Fruit fly (Drosophila melanogaster): ENCODE measurements around the gene CG17104.

CG17104 gene

dm6 chr2L:10665603-10666002 is 11.4 kb upstream of the CG17104 start (continued):
- TF ChIP-seq Lhr (GFP tag; optimal IDR thresholded peaks at IDR 0.05) (no peak), psq (GFP tag; optimal IDR thresholded peaks at IDR 0.05) (peak; percentile 43), CG7963 (GFP tag; IDR thresholded peaks at IDR 0.05; ENCODE audit: partially characterized antibody) (no peak), CG17802 (tag; optimal IDR thresholded peaks at IDR 0.05) (peak; percentile 43), MESR4 (GFP tag; optimal IDR thresholded peaks at IDR 0.05) (no peak), CG1792 (GFP tag; optimal IDR thresholded peaks at IDR 0.05) (peak; percentile 65), fd96Cb (tag; optimal IDR thresholded peaks at IDR 0.05) (peak; percentile 69), CG6689 (GFP tag; IDR thresholded peaks at IDR 0.05) (peak; percentile 85), ac (GFP tag; optimal IDR thresholded peaks at IDR 0.05) (no peak), grn (GFP tag; optimal IDR thresholded peaks at IDR 0.05) (no peak), CG10431 (GFP tag; optimal IDR thresholded peaks at IDR 0.05) (no peak), CG4730 (GFP tag; IDR thresholded peaks at IDR 0.05) (peak; percentile 89), dpn (GFP tag; optimal IDR thresholded peaks at IDR 0.05) (peak; percentile 70 to 88), esg (GFP tag; conservative IDR thresholded peaks at IDR 0.05) (peak; percentile 86), trem (tag; optimal IDR thresholded peaks at IDR 0.05) (peak; percentile 5), CG33213 (GFP tag; optimal IDR thresholded peaks at IDR 0.05) (peak; percentile 36), grau (tag; optimal IDR thresholded peaks at IDR 0.05) (peak; percentile 94), CG15514 (GFP tag; optimal IDR thresholded peaks at IDR 0.05) (peak; percentile 53), CG8359 (GFP tag; optimal IDR thresholded peaks at IDR 0.05; ENCODE audit: borderline replicate concordance) (no peak), trh (GFP tag; optimal IDR thresholded peaks at IDR 0.05) (peak; percentile 30), Sry-β (GFP tag; optimal IDR thresholded peaks at IDR 0.05) (no peak), NK7.1 (GFP tag; optimal IDR thresholded peaks at IDR 0.05) (peak; percentile 2), CG16813 (GFP tag; IDR thresholded peaks at IDR 0.05; ENCODE audit: partially characterized antibody) (no peak), Spps (tag; optimal IDR thresholded peaks at IDR 0.05) (no peak), btn (GFP tag; optimal IDR thresholded peaks at IDR 0.05) (peak; percentile 14), CG8388 (GFP tag; optimal IDR thresholded peaks at IDR 0.05) (peak; percentile 63), CG32532 (GFP tag; IDR thresholded peaks at IDR 0.05) (peak; percentile 83), CG1602 (GFP tag; optimal IDR thresholded peaks at IDR 0.05) (peak; percentile 55), CG2712 (tag; optimal IDR thresholded peaks at IDR 0.05) (peak; percentile 79), fd102C (GFP tag; optimal IDR thresholded peaks at IDR 0.05) (no peak), bowl (GFP tag; IDR thresholded peaks at IDR 0.05) (peak; percentile 83), CG11093 (GFP tag; IDR thresholded peaks at IDR 0.05) (peak; percentile 73), pita (GFP tag; optimal IDR thresholded peaks at IDR 0.05) (no peak), CG3163 (GFP tag; optimal IDR thresholded peaks at IDR 0.05) (peak; percentile 48), YL-1 (GFP tag; optimal IDR thresholded peaks at IDR 0.05) (no peak), nerfin-2 (GFP tag; IDR thresholded peaks at IDR 0.05; ENCODE audit: partially characterized antibody) (no peak), CG18011 (GFP tag; optimal IDR thresholded peaks at IDR 0.05) (peak; percentile 58), salm (tag; optimal IDR thresholded peaks at IDR 0.05) (peak; percentile 35), Atf-2 (GFP tag; optimal IDR thresholded peaks at IDR 0.05) (peak; percentile 74), Jarid2 (GFP tag; optimal IDR thresholded peaks at IDR 0.05) (peak; percentile 21), B-H1 (GFP tag; IDR thresholded peaks at IDR 0.05) (peak; percentile 61), bsh (GFP tag; optimal IDR thresholded peaks at IDR 0.05) (peak in 1 of 2 experiments; percentile 74), PHDP (tag; optimal IDR thresholded peaks at IDR 0.05) (peak; percentile 79), Poxn (GFP tag; IDR thresholded peaks at IDR 0.05) (0 out of 2 replicates have a peak, but pooled peaks have one; percentile 22), jing (GFP tag; optimal IDR thresholded peaks at IDR 0.05) (peak; percentile 70), CG9876 (GFP tag; optimal IDR thresholded peaks at IDR 0.05) (peak; percentile 55), eve (GFP tag; optimal IDR thresholded peaks at IDR 0.05) (peak in 1 of 2 experiments; percentile 86), Hr39 (optimal IDR thresholded peaks at IDR 0.05) (no peak), HmgZ (tag; optimal IDR thresholded peaks at IDR 0.05) (peak; percentile 60), Antp (GFP tag; optimal IDR thresholded peaks at IDR 0.05) (peak; percentile 82), Doc2 (GFP tag; IDR thresholded peaks at IDR 0.05) (peak; percentile 52; the same call in 1 of the 2 replicates)
